Worm (Caenorhabditis elegans) whole organism, L4 larva: Measurements from ENCODE around the gene F16G10.3.
A peak's percentile ranks its signal among the peaks of the same experiment; 100 is the strongest.

Experiments used
- ces-1 ChIP-seq: fragments of 150-350 bp; sonication (generic microtip); optimal IDR thresholded peaks from 4 replicates; lab custom pipeline; 2014; ENCODE audit warnings: missing biosample characterization, missing genetic modification reagents, missing genetic modification characterization
- madf-9 ChIP-seq: fragments of 200-800 bp; sonication (Bioruptor generic); conservative IDR thresholded peaks from 2 replicates; pipeline ENCODE4 v1.3.6; 2022; ENCODE audit warnings: missing genetic modification reagents, missing genetic modification characterization, missing compliant biosample characterization
- nhr-25 ChIP-seq: sonication (generic microtip); optimal IDR thresholded peaks from 2 replicates; lab custom pipeline; 2017; ENCODE audit warnings: missing genetic modification characterization, mild to moderate bottlenecking, missing compliant biosample characterization, antibody characterized with exemption, moderate library complexity, borderline replicate concordance; ENCODE audit not compliant: insufficient read depth
- nhr-76 ChIP-seq: fragments of 150-350 bp; optimal IDR thresholded peaks from 2 replicates; lab custom pipeline; 2014; ENCODE audit warnings: missing biosample characterization, missing genetic modification characterization
- nhr-77 ChIP-seq: fragments of 150-350 bp; optimal IDR thresholded peaks from 2 replicates; lab custom pipeline; 2014; ENCODE audit warnings: missing biosample characterization, missing genetic modification characterization
- spr-3 ChIP-seq: fragments of 200-800 bp; sonication (Bioruptor generic); optimal IDR thresholded peaks from 2 replicates; lab custom pipeline; 2018; ENCODE audit warnings: mild to moderate bottlenecking, missing genetic modification characterization, missing compliant biosample characterization
- unc-62 ChIP-seq, 3 experiments: fragments of 150-350 bp in 1 of 3; sonication (generic microtip); optimal IDR thresholded peaks in 2 of 3; peaks in 1 of 3; 1 replicate in 1 of 3; 2 replicates in 2 of 3; lab custom pipeline; 2014 to 2017; ENCODE audit warnings: missing biosample characterization in 3 of 3, missing genetic modification characterization in 3 of 3, missing genetic modification reagents in 3 of 3, missing genotype in 1 of 3

ce11 chrII:2422427-2422826 lies 50.2 kb downstream of the F16G10.3 start:
- TF ChIP-seq nhr-25 (no peak), nhr-76 (no peak), ces-1 (GFP tag; lab: Kevin White, UChicago) (no peak), spr-3 (no peak), unc-62 (GFP tag; optimal IDR thresholded peaks at IDR 0.05 in 1 of 2; lab: Kevin White, UChicago) (peak in 1 of 2 experiments; percentile 57), unc-62 (tag; optimal IDR thresholded peaks at IDR 0.05; lab: Kevin White, UChicago) (no peak), madf-9 (GFP tag; lab: Robert Waterston, UW) (no peak), nhr-77 (tag; lab: Kevin White, UChicago) (no peak)
